Worm (Caenorhabditis elegans): ENCODE measurements around the gene flp-20.

ce11 chrX:9330721-9331212 lies 18.9 kb downstream of the flp-20 start, which contains the start of gene T20B5.2:
- TF ChIP-seq unc-62 (GFP tag; optimal IDR thresholded peaks at IDR 0.05) (no peak), nhr-237 (tag; optimal IDR thresholded peaks at IDR 0.05) (no peak), fos-1 (tag; optimal IDR thresholded peaks at IDR 0.05) (no peak), mdl-1 (tag; optimal IDR thresholded peaks at IDR 0.05) (no peak), pqm-1 (tag; optimal IDR thresholded peaks at IDR 0.05) (no peak), ztf-11 (tag; optimal IDR thresholded peaks at IDR 0.05) (no peak), egl-27 (tag; optimal IDR thresholded peaks at IDR 0.05) (no peak), skn-1 (tag; optimal IDR thresholded peaks at IDR 0.05) (no peak), pha-4 (tag; optimal IDR thresholded peaks at IDR 0.05) (peak; percentile 74), unc-39 (tag; optimal IDR thresholded peaks at IDR 0.05) (no peak), jun-1 (tag; optimal IDR thresholded peaks at IDR 0.05) (no peak), fkh-10 (GFP tag; optimal IDR thresholded peaks at IDR 0.05) (no peak), nhr-11 (tag; optimal IDR thresholded peaks at IDR 0.05) (no peak)
